Worm (Caenorhabditis elegans) whole organism, L4/young adult: ENCODE data around the gene F11E6.11.

Experiments used
- W03F9.2 ChIP-seq: fragments of 150-350 bp; optimal IDR thresholded peaks from 2 replicates; lab custom pipeline; 2014; ENCODE audit warnings: missing biosample characterization, missing genetic modification characterization
- dao-5 ChIP-seq: sonication (generic microtip); optimal IDR thresholded peaks from 2 replicates; lab custom pipeline; 2016; ENCODE audit warnings: missing genotype, missing genetic modification characterization, moderate library complexity, missing compliant biosample characterization
- him-1 ChIP-seq: sonication (generic microtip); optimal IDR thresholded peaks from 2 replicates; lab custom pipeline; 2016; ENCODE audit warnings: missing genotype, missing genetic modification reagents, missing genetic modification characterization, missing compliant biosample characterization

DNA sequence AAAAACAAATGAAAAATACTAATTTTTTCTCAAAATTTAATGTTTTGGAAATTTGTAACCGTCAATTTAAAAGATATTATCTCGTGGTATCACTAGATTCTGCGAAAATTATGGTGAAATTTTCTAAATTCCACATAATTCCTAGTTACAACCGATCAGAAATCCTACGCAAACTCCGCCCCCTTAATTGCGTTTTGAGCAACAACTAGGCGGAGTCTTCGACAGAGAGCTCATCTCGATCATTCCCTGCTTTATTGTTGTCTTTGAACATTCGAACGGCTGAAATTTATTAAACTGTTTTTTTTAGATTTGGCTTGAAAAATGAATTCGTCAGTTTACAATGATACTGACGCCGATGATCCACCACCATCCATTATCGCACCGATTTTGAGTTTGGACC lies 43.2 kb upstream of the F11E6.11 start, which contains the start of gene T02D1.4:
- no peak for TF ChIP-seq dao-5 (tag; lab: Kevin White, UChicago)
- TF ChIP-seq him-1 (tag; lab: Kevin White, UChicago) = no peak
- TF ChIP-seq W03F9.2 (tag; lab: Kevin White, UChicago) = no peak
